Fruit fly (Drosophila melanogaster) whole organism: ENCODE measurements around the gene Rpn11.

Source experiments
- CG8478 ChIP-seq: fragments of >200 bp; optimal IDR thresholded peaks from 2 replicates; lab custom pipeline; 2018; ENCODE audit warnings: inconsistent platforms
- Dll ChIP-seq: fragments of >200 bp; optimal IDR thresholded peaks from 2 replicates; lab custom pipeline; 2017
- EcR ChIP-seq, 2 experiments: fragments of >200 bp; optimal IDR thresholded peaks; 2 replicates each; lab custom pipeline; 2017; ENCODE audit warnings: missing biosample characterization in 2 of 2, missing genetic modification characterization in 2 of 2, missing genetic modification reagents in 2 of 2
- pan ChIP-seq: fragments of >200 bp; optimal IDR thresholded peaks from 2 replicates; lab custom pipeline; 2017
- psq ChIP-seq: fragments of >200 bp; optimal IDR thresholded peaks from 2 replicates; lab custom pipeline; 2017
- usp ChIP-seq: fragments of >200 bp; optimal IDR thresholded peaks from 2 replicates; lab custom pipeline; 2017; ENCODE audit warnings: missing biosample characterization, missing genetic modification characterization, mixed read lengths

DNA sequence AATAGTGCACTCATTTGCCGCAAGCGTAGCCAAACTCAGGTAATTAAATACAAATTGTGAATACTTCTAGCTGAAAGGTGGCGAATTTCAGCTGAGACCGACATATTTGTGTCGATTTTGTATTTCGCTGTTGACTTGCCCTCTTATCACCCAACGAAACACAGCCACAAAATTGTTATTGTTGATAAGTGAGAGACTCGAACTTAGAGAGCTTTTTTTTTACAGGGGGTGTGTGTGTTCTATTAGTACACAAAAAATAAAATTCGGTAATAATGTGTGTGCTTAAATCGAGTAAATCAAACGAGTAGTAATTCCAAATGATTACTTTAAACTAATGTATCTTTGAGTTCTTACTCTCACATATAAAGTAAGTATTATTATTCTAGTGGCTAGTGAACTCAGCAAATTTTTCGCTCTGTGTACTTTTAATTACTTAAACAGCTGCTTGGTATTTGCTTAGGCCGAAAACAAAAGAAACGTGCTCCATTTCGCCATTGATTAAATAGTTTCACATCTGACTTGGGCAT is 1.4 kb upstream of the Rpn11 start:
- TF ChIP-seq EcR (GFP tag; optimal IDR thresholded peaks at IDR 0.05; lab: Kevin White, UChicago) (no peak), pan (lab: Kevin White, UChicago) (no peak), psq (no peak), usp (GFP tag; lab: Kevin White, UChicago) (no peak), CG8478 (lab: Kevin White, UChicago) (no peak), Dll (lab: Kevin White, UChicago) (no peak)
